Fruit fly (Drosophila melanogaster) whole organism, prepupa: ENCODE data around the gene Brr2.

Experiments
- Blimp-1 ChIP-seq: fragments of 200-800 bp; sonication (Bioruptor generic); optimal IDR thresholded peaks from 3 replicates; lab custom pipeline; 2017; ENCODE audit warnings: missing biosample characterization, missing genetic modification characterization, mild to moderate bottlenecking, moderate library complexity, missing genetic modification reagents
- CG10631 ChIP-seq: fragments of 200-800 bp; sonication (Bioruptor generic); optimal IDR thresholded peaks from 2 replicates; lab custom pipeline; 2016; ENCODE audit warnings: missing biosample characterization, missing genetic modification characterization
- CG11762 ChIP-seq: fragments of 200-800 bp; sonication (Bioruptor generic); optimal IDR thresholded peaks from 3 replicates; lab custom pipeline; 2016; ENCODE audit warnings: missing biosample characterization, missing genetic modification characterization; ENCODE audit not compliant: insufficient read depth
- CG11902 ChIP-seq: fragments of 200-800 bp; sonication (Bioruptor generic); optimal IDR thresholded peaks from 3 replicates; lab custom pipeline; 2016; ENCODE audit warnings: missing biosample characterization, missing genetic modification characterization
- CG15336 ChIP-seq: fragments of 200-800 bp; sonication (Bioruptor generic); IDR thresholded peaks from 2 replicates; pipeline ENCODE4 v1.3.6; 2022; ENCODE audit warnings: missing biosample characterization, missing genetic modification characterization
- CG1621 ChIP-seq: fragments of 200-800 bp; sonication (Bioruptor generic); optimal IDR thresholded peaks from 3 replicates; lab custom pipeline; 2018; ENCODE audit warnings: missing biosample characterization, mild to moderate bottlenecking, missing genetic modification characterization
- CG3032 ChIP-seq: fragments of 200-800 bp; optimal IDR thresholded peaks from 2 replicates; lab custom pipeline; 2019; ENCODE audit warnings: missing biosample characterization, mild to moderate bottlenecking, missing genetic modification characterization, moderate library complexity
- CG31627 ChIP-seq: fragments of 200-800 bp; sonication (Bioruptor generic); optimal IDR thresholded peaks from 3 replicates; lab custom pipeline; 2016; ENCODE audit warnings: missing biosample characterization, missing genetic modification characterization
- CG32006 ChIP-seq: fragments of 200-800 bp; sonication (Bioruptor generic); optimal IDR thresholded peaks from 3 replicates; lab custom pipeline; 2017; ENCODE audit warnings: missing biosample characterization, mild to moderate bottlenecking, missing genetic modification characterization
- CG3919 ChIP-seq: fragments of 200-800 bp; sonication (Bioruptor generic); optimal IDR thresholded peaks from 3 replicates; lab custom pipeline; 2016; ENCODE audit warnings: missing biosample characterization, missing genetic modification characterization
- CG4318 ChIP-seq: fragments of 200-800 bp; sonication (Bioruptor generic); optimal IDR thresholded peaks from 3 replicates; lab custom pipeline; 2017; ENCODE audit warnings: missing biosample characterization, mild to moderate bottlenecking, missing genetic modification characterization
- CG6163 ChIP-seq: fragments of 200-800 bp; sonication (Bioruptor generic); IDR thresholded peaks from 3 replicates; pipeline ENCODE4 v1.3.6; 2022; ENCODE audit warnings: missing biosample characterization, missing genetic modification characterization
- CG6276 ChIP-seq: fragments of 200-800 bp; sonication (Bioruptor generic); optimal IDR thresholded peaks from 2 replicates; lab custom pipeline; 2017; ENCODE audit warnings: missing biosample characterization, mild to moderate bottlenecking, missing genetic modification characterization
- CG6792 ChIP-seq: fragments of 200-800 bp; sonication (Bioruptor generic); optimal IDR thresholded peaks from 3 replicates; lab custom pipeline; 2016; ENCODE audit warnings: missing biosample characterization, missing genetic modification characterization
- CG8119 ChIP-seq: fragments of 200-800 bp; sonication (Bioruptor generic); IDR thresholded peaks from 3 replicates; pipeline ENCODE4 v1.3.6; 2022; ENCODE audit warnings: missing biosample characterization, missing genetic modification characterization
- CG8319 ChIP-seq: fragments of 200-800 bp; sonication (Bioruptor generic); optimal IDR thresholded peaks from 3 replicates; lab custom pipeline; 2016; ENCODE audit warnings: missing biosample characterization, missing genetic modification characterization
- CG9139 ChIP-seq: fragments of 200-800 bp; sonication (Bioruptor generic); optimal IDR thresholded peaks from 3 replicates; lab custom pipeline; 2017; ENCODE audit warnings: missing biosample characterization, mild to moderate bottlenecking, missing genetic modification characterization
- Eip78C ChIP-seq: fragments of 200-800 bp; sonication (Bioruptor generic); peaks from one replicate; lab custom pipeline; 2016; ENCODE audit warnings: missing biosample characterization, missing genetic modification characterization
- Ets96B ChIP-seq: fragments of 200-800 bp; optimal IDR thresholded peaks from 2 replicates; lab custom pipeline; 2019; ENCODE audit warnings: missing biosample characterization, mild to moderate bottlenecking, missing genetic modification characterization, moderate library complexity
- Gug ChIP-seq: fragments of 200-800 bp; sonication (Bioruptor generic); IDR thresholded peaks from 2 replicates; pipeline ENCODE4 v1.3.6; 2022; ENCODE audit warnings: missing biosample characterization, missing genetic modification characterization
- Hr4 ChIP-seq: fragments of 200-800 bp; sonication (Bioruptor generic); optimal IDR thresholded peaks from 3 replicates; lab custom pipeline; 2016; ENCODE audit warnings: missing biosample characterization, missing genetic modification characterization
- Lpt ChIP-seq: fragments of 200-800 bp; sonication (Bioruptor generic); optimal IDR thresholded peaks from 3 replicates; lab custom pipeline; 2016; ENCODE audit warnings: missing biosample characterization, missing genetic modification characterization
- Met ChIP-seq: fragments of 200-800 bp; sonication (Bioruptor generic); optimal IDR thresholded peaks from 3 replicates; lab custom pipeline; 2016; ENCODE audit warnings: missing biosample characterization, missing genetic modification characterization
- OdsH ChIP-seq: fragments of 200-800 bp; sonication (Bioruptor generic); optimal IDR thresholded peaks from 3 replicates; lab custom pipeline; 2016; ENCODE audit warnings: missing biosample characterization, missing genetic modification characterization
- Smox ChIP-seq: fragments of 200-800 bp; sonication (Bioruptor generic); optimal IDR thresholded peaks from 3 replicates; lab custom pipeline; 2016; ENCODE audit warnings: missing biosample characterization, missing genetic modification characterization
- Sox102F ChIP-seq: fragments of 200-800 bp; sonication (Bioruptor generic); optimal IDR thresholded peaks from 2 replicates; lab custom pipeline; 2016; ENCODE audit warnings: missing biosample characterization, mild to moderate bottlenecking, missing genetic modification characterization
- Sox14 ChIP-seq: fragments of 200-800 bp; sonication (Bioruptor generic); optimal IDR thresholded peaks from 3 replicates; lab custom pipeline; 2016; ENCODE audit warnings: missing biosample characterization, missing genetic modification characterization
- Sox15 ChIP-seq: fragments of 200-800 bp; sonication (Bioruptor generic); optimal IDR thresholded peaks from 3 replicates; lab custom pipeline; 2016; ENCODE audit warnings: missing biosample characterization, missing genetic modification characterization
- achi ChIP-seq: fragments of 200-800 bp; sonication (Bioruptor generic); optimal IDR thresholded peaks from 3 replicates; lab custom pipeline; 2016; ENCODE audit warnings: missing biosample characterization, missing genetic modification characterization
- acj6 ChIP-seq: fragments of 200-800 bp; sonication (Bioruptor generic); optimal IDR thresholded peaks from 3 replicates; lab custom pipeline; 2016; ENCODE audit warnings: missing biosample characterization, missing genetic modification characterization
- dac ChIP-seq: fragments of 200-800 bp; sonication (Bioruptor generic); optimal IDR thresholded peaks from 2 replicates; lab custom pipeline; 2017; ENCODE audit warnings: missing biosample characterization, mild to moderate bottlenecking, missing genetic modification characterization
- dsx ChIP-seq: fragments of 200-800 bp; optimal IDR thresholded peaks from 3 replicates; lab custom pipeline; 2019; ENCODE audit warnings: missing biosample characterization, mild to moderate bottlenecking, missing genetic modification characterization, moderate library complexity; ENCODE audit not compliant: poor library complexity, severe bottlenecking
- eg ChIP-seq: fragments of 200-800 bp; sonication (Bioruptor generic); IDR thresholded peaks from 3 replicates; pipeline ENCODE4 v1.3.6; 2022; ENCODE audit warnings: missing biosample characterization, missing genetic modification characterization
- esn ChIP-seq: fragments of 200-800 bp; sonication (Bioruptor generic); optimal IDR thresholded peaks from 2 replicates; lab custom pipeline; 2016; ENCODE audit warnings: missing biosample characterization, mild to moderate bottlenecking, missing genetic modification characterization, moderate library complexity
- fd59A ChIP-seq: fragments of 200-800 bp; sonication (Bioruptor generic); optimal IDR thresholded peaks from 2 replicates; lab custom pipeline; 2017; ENCODE audit warnings: missing biosample characterization, mild to moderate bottlenecking, missing genetic modification characterization, missing genetic modification reagents
- fd85E ChIP-seq: fragments of 200-800 bp; sonication (Bioruptor generic); optimal IDR thresholded peaks from 3 replicates; lab custom pipeline; 2016; ENCODE audit warnings: missing biosample characterization, missing genetic modification characterization
- net ChIP-seq: fragments of 200-800 bp; sonication (Bioruptor generic); optimal IDR thresholded peaks from 3 replicates; lab custom pipeline; 2016; ENCODE audit warnings: missing biosample characterization, missing genetic modification characterization
- pdm3 ChIP-seq: fragments of 200-800 bp; sonication (Bioruptor generic); optimal IDR thresholded peaks from 3 replicates; lab custom pipeline; 2016; ENCODE audit warnings: missing biosample characterization, missing genetic modification characterization
- salr ChIP-seq, 2 experiments: fragments of 200-800 bp; sonication (Bioruptor generic); optimal IDR thresholded peaks; 3 replicates each; lab custom pipeline; 2016 to 2018; ENCODE audit warnings: missing biosample characterization in 2 of 2, missing genetic modification characterization in 2 of 2, mild to moderate bottlenecking in 1 of 2
- spab ChIP-seq: fragments of 200-800 bp; sonication (Bioruptor generic); optimal IDR thresholded peaks from 2 replicates; lab custom pipeline; 2017; ENCODE audit warnings: missing biosample characterization, mild to moderate bottlenecking, missing genetic modification characterization, missing genetic modification reagents
- ss ChIP-seq, 2 experiments: fragments of 200-800 bp; sonication (Bioruptor generic); optimal IDR thresholded peaks; 2 replicates in 1 of 2; 3 replicates in 1 of 2; lab custom pipeline; 2017 to 2018; ENCODE audit warnings: mild to moderate bottlenecking in 2 of 2, missing biosample characterization in 2 of 2, missing genetic modification characterization in 2 of 2, moderate library complexity in 1 of 2
- svp ChIP-seq: fragments of 200-800 bp; sonication (Bioruptor generic); peaks from one replicate; lab custom pipeline; 2016; ENCODE audit warnings: missing biosample characterization, missing genetic modification characterization
- topi ChIP-seq: fragments of 200-800 bp; sonication (Bioruptor generic); optimal IDR thresholded peaks from 3 replicates; lab custom pipeline; 2016; ENCODE audit warnings: missing biosample characterization, missing genetic modification characterization

Brr2 gene

DNA sequence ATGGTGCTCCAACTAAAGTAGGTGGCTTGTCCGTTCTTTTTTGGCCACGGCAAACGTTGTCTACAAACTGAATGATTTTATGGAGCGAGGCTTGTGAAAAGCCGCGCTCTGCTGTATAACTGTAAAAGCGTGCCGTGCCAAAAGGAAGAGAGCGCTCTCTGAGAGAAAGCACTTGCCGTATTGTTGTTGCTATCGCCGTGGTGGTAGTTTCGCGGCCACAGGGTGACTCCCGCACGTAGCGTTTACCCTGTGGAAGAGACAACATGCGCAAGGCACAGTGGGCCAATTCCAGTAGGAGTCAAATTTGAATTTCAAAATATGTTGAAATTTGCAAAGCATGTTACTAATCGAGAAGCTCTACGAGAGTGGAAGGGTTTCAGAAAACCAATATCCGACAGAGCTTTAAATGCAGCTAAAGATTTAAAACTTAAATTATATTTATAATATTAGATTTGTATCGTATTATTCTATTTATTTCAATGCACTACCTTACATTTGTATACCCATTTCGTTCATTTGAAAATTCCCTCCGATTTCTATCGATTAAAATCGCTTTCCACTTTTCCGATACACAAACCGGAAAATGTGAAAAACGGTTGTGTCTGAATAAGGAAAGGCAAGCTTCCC lies 42.7 kb downstream of the Brr2 start, which contains the start of gene sff (continued):
- peak; percentile 59 for TF ChIP-seq achi (GFP tag; lab: Kevin White, UChicago)
- peak; percentile 35 for TF ChIP-seq Lpt (GFP tag; lab: Kevin White, UChicago)
- TF ChIP-seq ss (GFP tag; optimal IDR thresholded peaks at IDR 0.05; lab: Kevin White, UChicago) = peak; percentile 14 to 47
- TF ChIP-seq dac (GFP tag; lab: Kevin White, UChicago) = peak; percentile 60
- no peak for TF ChIP-seq CG11902 (GFP tag; lab: Kevin White, UChicago)
- TF ChIP-seq CG10631 = peak; percentile 54
- TF ChIP-seq pdm3 (GFP tag; lab: Kevin White, UChicago) = peak; percentile 37
- peak; percentile 61 for TF ChIP-seq OdsH (GFP tag; lab: Kevin White, UChicago)
- peak; percentile 18 for TF ChIP-seq CG31627
- TF ChIP-seq CG8119 (GFP tag; lab: Robert Waterston, UW) = peak; percentile 75
- TF ChIP-seq topi = no peak
- TF ChIP-seq Smox = peak; percentile 25
- peak; percentile 65 for TF ChIP-seq CG4318
- TF ChIP-seq Gug = peak; percentile 62

dm6 chr3L:15924319-15924718 lies 43.4 kb downstream of the Brr2 start:
- no peak for TF ChIP-seq CG1621 (tag; lab: Kevin White, UChicago)
- TF ChIP-seq Sox102F (GFP tag; lab: Kevin White, UChicago) = no peak
- 0 out of 3 replicates have a peak, but pooled peaks have one; percentile 19 for TF ChIP-seq eg (GFP tag; lab: Robert Waterston, UW)

DNA sequence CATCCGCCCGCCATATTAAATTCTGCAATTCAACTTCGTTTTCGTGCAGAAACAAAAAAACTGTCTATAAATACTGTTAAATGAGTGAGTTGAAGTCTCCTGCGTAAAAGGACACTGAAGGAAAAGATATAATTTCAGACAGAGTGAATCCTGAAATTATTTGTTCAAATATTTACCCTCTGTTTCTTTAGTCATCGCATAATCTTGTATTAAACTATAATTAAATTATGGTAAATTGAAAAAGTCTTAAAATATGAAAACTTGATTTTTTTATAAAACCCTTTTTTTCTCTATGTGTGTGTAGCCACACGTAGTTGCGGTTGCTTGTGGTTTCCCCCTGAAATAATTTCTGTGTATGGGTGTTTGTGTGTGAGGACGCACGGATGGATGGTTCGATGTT lies 44.3 kb downstream of the Brr2 start:
- peak; percentile 16 for TF ChIP-seq Smox
- TF ChIP-seq Eip78C = peak; percentile 68
- peak; percentile 5 for TF ChIP-seq CG32006 (GFP tag; lab: Kevin White, UChicago)
- peak; percentile 6 for TF ChIP-seq CG3032 (tag; lab: Kevin White, UChicago)
- no peak for TF ChIP-seq Sox102F (GFP tag; lab: Kevin White, UChicago)
- no peak for TF ChIP-seq CG6792
- TF ChIP-seq CG11902 (GFP tag; lab: Kevin White, UChicago) = no peak
- peak; percentile 18 for TF ChIP-seq OdsH (GFP tag; lab: Kevin White, UChicago)
- TF ChIP-seq Ets96B (tag; lab: Kevin White, UChicago) = peak; percentile 32
- TF ChIP-seq acj6 (GFP tag; lab: Kevin White, UChicago) = peak; percentile 18
- no peak for TF ChIP-seq Blimp-1 (GFP tag; lab: Kevin White, UChicago)
- TF ChIP-seq eg (GFP tag; lab: Robert Waterston, UW) = no peak
- TF ChIP-seq Hr4 (GFP tag; lab: Kevin White, UChicago) = peak; percentile 7
- TF ChIP-seq CG10631 = peak; percentile 13
- no peak for TF ChIP-seq salr (GFP tag; optimal IDR thresholded peaks at IDR 0.05; lab: Kevin White, UChicago)
- TF ChIP-seq pdm3 (GFP tag; lab: Kevin White, UChicago) = peak; percentile 8
- peak; percentile 23 for TF ChIP-seq Met
- peak; percentile 17 for TF ChIP-seq esn
- TF ChIP-seq dac (GFP tag; lab: Kevin White, UChicago) = no peak
- TF ChIP-seq svp (GFP tag; lab: Kevin White, UChicago) = peak; percentile 72
- TF ChIP-seq, all 60 proteins: peak for 13

DNA sequence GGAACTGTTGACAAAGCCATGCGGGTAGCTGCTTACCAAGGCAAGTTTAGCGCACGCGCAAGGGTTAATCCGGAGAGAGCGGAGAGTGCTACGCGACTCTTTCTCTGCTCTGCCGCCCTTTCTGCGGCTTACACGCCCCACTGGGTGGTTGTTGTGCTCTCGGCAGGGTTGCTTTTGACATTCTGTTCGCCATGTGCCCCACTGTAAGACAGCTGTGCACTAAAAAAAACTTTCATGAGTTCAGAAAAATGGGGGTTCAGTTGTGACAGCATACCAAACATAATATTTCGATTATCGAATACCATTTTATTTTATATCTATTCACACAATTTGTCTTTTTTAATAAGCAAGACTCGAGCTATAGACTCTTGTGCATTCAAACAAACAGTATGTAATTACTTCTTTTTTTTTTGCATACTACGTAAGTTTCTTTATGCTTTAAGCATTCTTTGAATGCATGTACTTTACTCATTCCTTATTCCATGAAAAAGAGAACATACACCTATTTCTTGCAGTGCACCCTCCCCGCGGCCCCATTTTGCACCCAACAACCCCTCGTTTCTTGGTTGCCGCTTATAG lies 46.5 kb downstream of the Brr2 start:
- TF ChIP-seq dsx (GFP tag; lab: Kevin White, UChicago) (no peak), CG6163 (GFP tag; lab: Robert Waterston, UW) (no peak), CG6276 (peak; percentile 33), Smox (peak; percentile 11), OdsH (GFP tag; lab: Kevin White, UChicago) (peak; percentile 17), svp (GFP tag; lab: Kevin White, UChicago) (peak; percentile 71), CG9139 (no peak), CG15336 (GFP tag; lab: Robert Waterston, UW) (0 out of 2 replicates have a peak, but pooled peaks have one; percentile 17), CG11762 (no peak), Sox14 (peak; percentile 32), CG3919 (GFP tag; lab: Kevin White, UChicago) (peak; percentile 16), acj6 (GFP tag; lab: Kevin White, UChicago) (peak; percentile 14), CG4318 (peak; percentile 17), fd85E (GFP tag; lab: Kevin White, UChicago) (no peak), spab (GFP tag; lab: Kevin White, UChicago) (peak; percentile 36), CG8119 (GFP tag; lab: Robert Waterston, UW) (0 out of 3 replicates have a peak, but pooled peaks have one; percentile 20), net (GFP tag; lab: Kevin White, UChicago) (no peak), CG8319 (GFP tag; lab: Kevin White, UChicago) (no peak), Sox15 (GFP tag; lab: Kevin White, UChicago) (no peak), fd59A (GFP tag; lab: Kevin White, UChicago) (no peak), dac (GFP tag; lab: Kevin White, UChicago) (no peak), achi (GFP tag; lab: Kevin White, UChicago) (peak; percentile 42), Eip78C (peak; percentile 71), CG3032 (tag; lab: Kevin White, UChicago) (no peak)
